Fruit fly (Drosophila melanogaster) whole organism, pupa: ENCODE data around the gene rtet.

Source experiments
- CG10348 ChIP-seq: fragments of 200-800 bp; sonication (Bioruptor generic); IDR thresholded peaks from 2 replicates; pipeline ENCODE4 v1.3.6; 2022; ENCODE audit warnings: missing biosample characterization, missing genetic modification characterization
- CG12605 ChIP-seq: fragments of 200-800 bp; sonication (Bioruptor generic); IDR thresholded peaks from 2 replicates; pipeline ENCODE4 v1.3.6; 2022; ENCODE audit warnings: missing biosample characterization, missing genetic modification characterization
- CG13204 ChIP-seq: fragments of 200-800 bp; sonication (Bioruptor generic); optimal IDR thresholded peaks from 2 replicates; lab custom pipeline; 2018; ENCODE audit warnings: missing biosample characterization, mild to moderate bottlenecking, missing genetic modification characterization, moderate library complexity
- CG14655 ChIP-seq: fragments of 200-800 bp; sonication (Bioruptor generic); optimal IDR thresholded peaks from 3 replicates; lab custom pipeline; 2017; ENCODE audit warnings: mild to moderate bottlenecking, missing biosample characterization, missing genetic modification reagents, missing genetic modification characterization
- CG15710 ChIP-seq: fragments of 200-800 bp; sonication (Bioruptor generic); optimal IDR thresholded peaks from 2 replicates; lab custom pipeline; 2018; ENCODE audit warnings: missing biosample characterization, mild to moderate bottlenecking, missing genetic modification characterization, moderate library complexity
- CG17806 ChIP-seq: fragments of 200-800 bp; sonication (Bioruptor generic); optimal IDR thresholded peaks from 2 replicates; lab custom pipeline; 2018; ENCODE audit warnings: missing biosample characterization, mild to moderate bottlenecking, missing genetic modification characterization, moderate library complexity
- CG32121 ChIP-seq: fragments of 200-800 bp; sonication (Bioruptor generic); IDR thresholded peaks from 2 replicates; pipeline ENCODE4 v1.3.6; 2022; ENCODE audit warnings: missing biosample characterization, missing genetic modification characterization
- CG34367 ChIP-seq: fragments of 200-800 bp; sonication (Bioruptor generic); optimal IDR thresholded peaks from 2 replicates; lab custom pipeline; 2018; ENCODE audit warnings: missing biosample characterization, mild to moderate bottlenecking, missing genetic modification characterization
- CG4496 ChIP-seq: fragments of 200-800 bp; sonication (Bioruptor generic); IDR thresholded peaks from 3 replicates; pipeline ENCODE4 v1.3.6; 2022; ENCODE audit warnings: missing biosample characterization, missing genetic modification characterization
- CG8159 ChIP-seq: fragments of 200-800 bp; sonication (Bioruptor generic); optimal IDR thresholded peaks from 3 replicates; lab custom pipeline; 2018; ENCODE audit warnings: missing biosample characterization, mild to moderate bottlenecking, missing genetic modification characterization, moderate library complexity
- CG8301 ChIP-seq: fragments of 200-800 bp; sonication (Bioruptor generic); optimal IDR thresholded peaks from 2 replicates; lab custom pipeline; 2018; ENCODE audit warnings: missing biosample characterization, mild to moderate bottlenecking, missing genetic modification characterization
- CG9948 ChIP-seq: fragments of 200-800 bp; sonication (Bioruptor generic); optimal IDR thresholded peaks from 2 replicates; lab custom pipeline; 2018; ENCODE audit warnings: missing biosample characterization, mild to moderate bottlenecking, missing genetic modification characterization, moderate library complexity
- D1 ChIP-seq: fragments of 200-800 bp; sonication (Bioruptor generic); optimal IDR thresholded peaks from 2 replicates; lab custom pipeline; 2018; ENCODE audit warnings: missing biosample characterization, mild to moderate bottlenecking, missing genetic modification characterization, moderate library complexity
- EcR ChIP-seq: fragments of 200-800 bp; sonication (Bioruptor generic); optimal IDR thresholded peaks from 3 replicates; lab custom pipeline; 2019; ENCODE audit warnings: missing biosample characterization, missing genetic modification characterization, mild to moderate bottlenecking, moderate library complexity, missing genetic modification reagents
- Ets98B ChIP-seq: fragments of 200-800 bp; sonication (Bioruptor generic); IDR thresholded peaks from 2 replicates; pipeline ENCODE4 v1.3.6; 2022; ENCODE audit warnings: missing biosample characterization, missing genetic modification characterization
- Pif1A ChIP-seq: fragments of 200-800 bp; sonication (Bioruptor generic); optimal IDR thresholded peaks from 3 replicates; lab custom pipeline; 2016; ENCODE audit warnings: missing biosample characterization, missing genetic modification characterization
- Pif1B ChIP-seq: fragments of 200-800 bp; sonication (Bioruptor generic); optimal IDR thresholded peaks from 3 replicates; lab custom pipeline; 2016; ENCODE audit warnings: missing biosample characterization, missing genetic modification characterization
- Snoo ChIP-seq: fragments of 200-800 bp; sonication (Bioruptor generic); optimal IDR thresholded peaks from 3 replicates; lab custom pipeline; 2017; ENCODE audit warnings: missing biosample characterization, mild to moderate bottlenecking, missing genetic modification characterization, inconsistent platforms
- fd96Ca ChIP-seq: fragments of 200-800 bp; sonication (Bioruptor generic); IDR thresholded peaks from 3 replicates; pipeline ENCODE4 v1.3.6; 2022; ENCODE audit warnings: missing biosample characterization, missing genetic modification characterization
- gl ChIP-seq: fragments of 200-800 bp; sonication (Bioruptor generic); optimal IDR thresholded peaks from 2 replicates; lab custom pipeline; 2018; ENCODE audit warnings: missing biosample characterization, mild to moderate bottlenecking, missing genetic modification characterization
- rn ChIP-seq: fragments of 200-800 bp; sonication (Bioruptor generic); IDR thresholded peaks from 2 replicates; pipeline ENCODE4 v1.3.6; 2022; ENCODE audit warnings: missing biosample characterization, missing genetic modification characterization

Gene rtet

DNA sequence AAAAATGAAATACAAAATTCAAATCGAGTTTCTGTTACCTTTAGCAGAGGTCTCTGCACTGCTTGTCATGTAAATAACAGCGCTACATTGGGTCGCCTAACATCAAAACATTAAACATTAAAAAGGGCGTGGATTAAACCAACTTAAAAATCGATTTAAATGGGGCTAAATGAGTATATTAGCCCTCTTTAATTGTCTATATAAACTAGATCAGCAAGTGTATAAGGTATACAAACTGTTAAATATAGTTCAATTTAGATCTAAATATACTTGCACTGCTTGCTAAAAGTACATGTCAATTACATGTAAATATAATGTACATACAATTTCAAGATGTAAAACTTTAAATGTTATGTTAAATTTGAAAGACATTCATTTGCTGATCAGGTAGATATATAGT lies 38.5 kb upstream of the rtet start:
- TF ChIP-seq Snoo (no peak), CG4496 (no peak), D1 (tag; lab: Kevin White, UChicago) (peak; percentile 58)

DNA sequence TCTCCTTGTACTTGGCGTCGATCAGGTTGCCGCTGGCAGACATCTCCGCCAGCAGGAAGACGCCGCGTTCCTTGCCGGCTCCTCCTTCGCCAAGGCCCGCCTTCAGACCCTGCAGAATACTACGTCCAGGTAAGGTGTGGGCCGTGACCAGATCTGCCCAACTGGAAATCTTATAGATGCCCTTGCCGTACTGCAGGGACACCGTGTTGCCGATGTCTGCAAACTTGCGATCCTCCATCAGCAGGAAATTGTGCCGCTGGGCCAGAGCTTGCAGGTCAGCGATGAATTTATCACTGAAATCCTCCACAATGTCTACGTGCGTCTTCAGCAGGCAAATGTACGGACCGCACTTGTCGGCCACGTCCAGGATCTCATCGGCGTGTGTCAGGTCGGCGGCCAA lies 36.9 kb upstream of the rtet start:
- no peak for TF ChIP-seq CG17806 (tag; lab: Kevin White, UChicago)
- TF ChIP-seq CG4496 = no peak
- no peak for TF ChIP-seq CG34367
- TF ChIP-seq Ets98B (GFP tag; lab: Robert Waterston, UW) = no peak
- TF ChIP-seq CG9948 (tag; lab: Kevin White, UChicago) = no peak
- no peak for TF ChIP-seq CG8301
- no peak for TF ChIP-seq CG15710 (tag; lab: Kevin White, UChicago)
- no peak for TF ChIP-seq CG14655 (GFP tag; lab: Kevin White, UChicago)
- TF ChIP-seq Pif1B (GFP tag; lab: Kevin White, UChicago) = no peak
- TF ChIP-seq CG12605 (GFP tag; lab: Robert Waterston, UW) = no peak
- no peak for TF ChIP-seq D1 (tag; lab: Kevin White, UChicago)
- TF ChIP-seq CG8159 (tag; lab: Kevin White, UChicago) = no peak
- TF ChIP-seq fd96Ca = no peak
- TF ChIP-seq EcR (GFP tag; lab: Kevin White, UChicago) = no peak
- no peak for TF ChIP-seq Snoo
- no peak for TF ChIP-seq Pif1A (GFP tag; lab: Kevin White, UChicago)
- TF ChIP-seq gl = no peak
- no peak for TF ChIP-seq CG10348 (GFP tag; lab: Robert Waterston, UW)
- no peak for TF ChIP-seq CG13204 (GFP tag; lab: Kevin White, UChicago)
- no peak for TF ChIP-seq CG32121

dm6 chr3R:21071943-21072500 lies 36.2 kb upstream of the rtet start:
- no peak for TF ChIP-seq CG34367
- TF ChIP-seq gl = no peak
- no peak for TF ChIP-seq CG32121
- no peak for TF ChIP-seq CG12605 (GFP tag; lab: Robert Waterston, UW)
- TF ChIP-seq fd96Ca = no peak
- no peak for TF ChIP-seq rn (GFP tag; lab: Robert Waterston, UW)
- no peak for TF ChIP-seq Snoo
- TF ChIP-seq CG10348 (GFP tag; lab: Robert Waterston, UW) = no peak
- no peak for TF ChIP-seq CG4496
- TF ChIP-seq CG13204 (GFP tag; lab: Kevin White, UChicago) = no peak
- TF ChIP-seq Pif1B (GFP tag; lab: Kevin White, UChicago) = no peak
- no peak for TF ChIP-seq CG8301
- TF ChIP-seq CG9948 (tag; lab: Kevin White, UChicago) = no peak
- no peak for TF ChIP-seq EcR (GFP tag; lab: Kevin White, UChicago)
- no peak for TF ChIP-seq CG17806 (tag; lab: Kevin White, UChicago)
- no peak for TF ChIP-seq Pif1A (GFP tag; lab: Kevin White, UChicago)
- TF ChIP-seq, all 21 proteins: peak for 0

dm6 chr3R:21073141-21073540 lies 35.1 kb upstream of the rtet start, which contains the start of gene r-l:
Gene r-l (minus strand): TSS chr3R:21073319.
- TF ChIP-seq Snoo (no peak), Ets98B (GFP tag; lab: Robert Waterston, UW) (no peak), CG9948 (tag; lab: Kevin White, UChicago) (no peak), EcR (GFP tag; lab: Kevin White, UChicago) (peak; percentile 22), CG34367 (no peak), CG12605 (GFP tag; lab: Robert Waterston, UW) (no peak)
- TF ChIP-seq, all 21 proteins: peak for 1

- TF ChIP-seq Pif1A (GFP tag; lab: Kevin White, UChicago) = no peak
Observed at dm6 chr3R:21073707-21074106, 34.5 kb upstream of the rtet start, which contains the start of gene dmrt93B. Gene dmrt93B (plus strand): TSS chr3R:21074007.

dm6 chr3R:21077577-21077976 lies 30.7 kb upstream of the rtet start:
- TF ChIP-seq CG17806 (tag; lab: Kevin White, UChicago) (no peak), CG8301 (no peak), CG10348 (GFP tag; lab: Robert Waterston, UW) (no peak), gl (no peak), CG12605 (GFP tag; lab: Robert Waterston, UW) (no peak), Pif1A (GFP tag; lab: Kevin White, UChicago) (no peak)
- TF ChIP-seq, all 21 proteins: peak for 0

DNA sequence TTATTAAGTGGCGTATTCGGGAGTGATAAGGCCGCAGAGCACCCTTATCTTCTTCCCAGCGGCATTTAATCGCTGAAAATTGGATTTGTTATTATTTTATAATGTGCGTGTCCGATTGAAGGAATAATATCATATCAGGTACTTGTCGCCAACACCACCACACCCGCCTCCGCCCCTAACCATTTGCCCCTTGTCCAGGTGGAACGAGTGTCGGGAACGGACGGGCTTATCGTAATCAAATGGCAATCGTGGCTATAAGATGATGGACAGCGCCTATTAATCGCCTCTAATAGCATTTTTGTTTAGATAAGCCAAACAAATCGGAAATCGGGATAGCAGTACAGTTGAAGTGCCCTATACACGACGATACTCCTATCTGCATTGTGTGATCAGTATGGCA lies 30.0 kb upstream of the rtet start:
- no peak for TF ChIP-seq CG10348 (GFP tag; lab: Robert Waterston, UW)
- no peak for TF ChIP-seq CG13204 (GFP tag; lab: Kevin White, UChicago)
- TF ChIP-seq CG15710 (tag; lab: Kevin White, UChicago) = no peak
- TF ChIP-seq EcR (GFP tag; lab: Kevin White, UChicago) = no peak
- no peak for TF ChIP-seq CG8159 (tag; lab: Kevin White, UChicago)
- no peak for TF ChIP-seq CG12605 (GFP tag; lab: Robert Waterston, UW)
- TF ChIP-seq D1 (tag; lab: Kevin White, UChicago) = no peak
